Worm (Caenorhabditis elegans) whole organism, L3 larva: ENCODE measurements around the gene C36C9.5.
"Not testable (repeated sequence)": the region's sequence is repeated elsewhere in the genome, so short reads cannot be mapped to it uniquely, and the experiment has no call there.

Experiments
- daf-12 ChIP-seq: fragments of 150-350 bp; optimal IDR thresholded peaks from 2 replicates; lab custom pipeline; 2014; ENCODE audit warnings: missing biosample characterization, missing genetic modification reagents, missing genetic modification characterization
- nhr-12 ChIP-seq: fragments of 150-350 bp; optimal IDR thresholded peaks from 2 replicates; lab custom pipeline; 2014; ENCODE audit warnings: missing biosample characterization, missing genetic modification characterization
- snpc-4 ChIP-seq: fragments of 150-350 bp; optimal IDR thresholded peaks from 2 replicates; lab custom pipeline; 2014; ENCODE audit warnings: missing biosample characterization, missing genetic modification characterization

ce11 chrX:1687079-1687478, 16.7 kb downstream of the C36C9.5 start, which contains the start of gene C36C9.11:
- TF ChIP-seq snpc-4, nhr-12, daf-12 (tag; lab: Kevin White, UChicago): not testable (repeated sequence)
